Worm (Caenorhabditis elegans): ENCODE results near the gene nhr-227.

DNA sequence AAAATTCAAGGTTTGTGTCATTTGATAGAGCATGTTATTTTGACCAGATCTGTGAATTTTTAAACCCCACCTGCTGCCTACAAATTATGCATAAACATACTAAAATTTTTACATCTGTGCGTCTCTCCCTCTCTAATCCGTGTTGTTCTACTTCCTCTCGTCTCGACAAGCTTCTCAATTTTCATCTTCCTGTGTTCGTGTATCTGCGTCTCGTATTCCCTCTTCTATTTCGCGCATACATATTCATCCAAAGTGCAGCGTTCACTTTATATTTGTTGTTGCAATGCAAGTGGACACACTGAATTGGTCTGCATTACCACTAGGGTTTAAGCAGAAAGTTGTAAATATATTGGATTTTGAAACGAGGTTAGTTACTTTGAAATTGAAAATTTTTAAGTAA is 6.7 kb upstream of the nhr-227 start, which contains the start of gene fbxa-137:
- TF ChIP-seq nhr-25 (tag; optimal IDR thresholded peaks at IDR 0.05) = no peak
- no peak for TF ChIP-seq mab-5 (tag; optimal IDR thresholded peaks at IDR 0.05)
- TF ChIP-seq egl-27 (tag; optimal IDR thresholded peaks at IDR 0.05) = no peak
- TF ChIP-seq nhr-21 (tag; optimal IDR thresholded peaks at IDR 0.05) = no peak
- TF ChIP-seq aly-2 (tag; optimal IDR thresholded peaks at IDR 0.05) = no peak
- no peak for TF ChIP-seq zag-1 (tag; optimal IDR thresholded peaks at IDR 0.05)
- no peak for TF ChIP-seq ZK546.5 (tag; optimal IDR thresholded peaks at IDR 0.05)
- no peak for TF ChIP-seq snpc-4 (tag; optimal IDR thresholded peaks at IDR 0.05)
- no peak for TF ChIP-seq alr-1 (tag; optimal IDR thresholded peaks at IDR 0.05)
- TF ChIP-seq lin-39 (tag; optimal IDR thresholded peaks at IDR 0.05) = no peak
- TF ChIP-seq elt-1 (tag; optimal IDR thresholded peaks at IDR 0.05) = no peak
- no peak for TF ChIP-seq lin-13 (GFP tag; optimal IDR thresholded peaks at IDR 0.05)

All from whole organism, L2 larva.